Fruit fly (Drosophila melanogaster) whole organism, embryonic: Measurements from ENCODE around the gene Cyt-c-d.

Source experiments
- BEAF-32 ChIP-seq: fragments of 200-800 bp; sonication (Bioruptor generic); optimal IDR thresholded peaks from 3 replicates; lab custom pipeline; 2017; ENCODE audit warnings: missing biosample characterization, missing genetic modification characterization, mild to moderate bottlenecking, moderate library complexity, missing genetic modification reagents
- CG11093 ChIP-seq: fragments of 200-800 bp; sonication (Bioruptor generic); IDR thresholded peaks from 3 replicates; pipeline ENCODE4 v1.3.6; 2022; ENCODE audit warnings: missing biosample characterization, missing genetic modification characterization
- CG11456 ChIP-seq: fragments of 200-800 bp; sonication (Bioruptor generic); IDR thresholded peaks from 3 replicates; pipeline ENCODE4 v1.3.6; 2022; ENCODE audit warnings: missing biosample characterization, missing genetic modification characterization
- CG11504 ChIP-seq: fragments of 200-800 bp; sonication (Bioruptor generic); optimal IDR thresholded peaks from 3 replicates; lab custom pipeline; 2019; ENCODE audit warnings: missing biosample characterization, mild to moderate bottlenecking, missing genetic modification characterization, moderate library complexity
- CG13123 ChIP-seq: fragments of 200-800 bp; sonication (Bioruptor generic); optimal IDR thresholded peaks from 2 replicates; lab custom pipeline; 2016; ENCODE audit warnings: missing biosample characterization, missing genetic modification characterization
- CG13424 ChIP-seq: fragments of 200-800 bp; sonication (Bioruptor generic); optimal IDR thresholded peaks from 2 replicates; lab custom pipeline; 2019; ENCODE audit warnings: missing biosample characterization, mild to moderate bottlenecking, missing genetic modification characterization, moderate library complexity
- CG14441 ChIP-seq: fragments of 200-800 bp; sonication (Bioruptor generic); IDR thresholded peaks from 2 replicates; pipeline ENCODE4 v1.3.6; 2022; ENCODE audit warnings: missing biosample characterization, missing genetic modification characterization
- CG14710 ChIP-seq: fragments of 200-800 bp; sonication (Bioruptor generic); optimal IDR thresholded peaks from 3 replicates; lab custom pipeline; 2019; ENCODE audit warnings: missing biosample characterization, mild to moderate bottlenecking, missing genetic modification characterization, moderate library complexity
- CG16815 ChIP-seq: fragments of 200-800 bp; sonication (Bioruptor generic); optimal IDR thresholded peaks from 3 replicates; lab custom pipeline; 2017; ENCODE audit warnings: missing biosample characterization, mild to moderate bottlenecking, missing genetic modification characterization
- CG17328 ChIP-seq: fragments of 200-800 bp; sonication (Bioruptor generic); IDR thresholded peaks from 2 replicates; pipeline ENCODE4 v1.3.6; 2022; ENCODE audit warnings: missing biosample characterization, missing genetic modification characterization
- CG18011 ChIP-seq: fragments of 200-800 bp; sonication (Bioruptor generic); optimal IDR thresholded peaks from 2 replicates; lab custom pipeline; 2017; ENCODE audit warnings: missing biosample characterization, missing genetic modification characterization, mild to moderate bottlenecking, moderate library complexity, missing genotype
- CG2116 ChIP-seq: fragments of 200-800 bp; sonication (Bioruptor generic); optimal IDR thresholded peaks from 3 replicates; lab custom pipeline; 2018; ENCODE audit warnings: missing biosample characterization, mild to moderate bottlenecking, missing genetic modification characterization
- CG2120 ChIP-seq: fragments of 200-800 bp; sonication (Bioruptor generic); optimal IDR thresholded peaks from 3 replicates; lab custom pipeline; 2016; ENCODE audit warnings: missing biosample characterization, missing genetic modification characterization
- CG31365 ChIP-seq: fragments of 200-800 bp; sonication (Bioruptor generic); optimal IDR thresholded peaks from 2 replicates; lab custom pipeline; 2018; ENCODE audit warnings: missing biosample characterization, mild to moderate bottlenecking, missing genetic modification characterization
- CG3847 ChIP-seq: fragments of 200-800 bp; sonication (Bioruptor generic); IDR thresholded peaks from 2 replicates; pipeline ENCODE4 v1.3.6; 2022; ENCODE audit warnings: missing biosample characterization, missing genetic modification characterization
- CG6654 ChIP-seq: fragments of 200-800 bp; sonication (Bioruptor generic); optimal IDR thresholded peaks from 2 replicates; lab custom pipeline; 2017; ENCODE audit warnings: missing biosample characterization, mild to moderate bottlenecking, missing genetic modification characterization
- CG9437 ChIP-seq: fragments of 200-800 bp; sonication (Bioruptor generic); optimal IDR thresholded peaks from 2 replicates; lab custom pipeline; 2018; ENCODE audit warnings: missing biosample characterization, mild to moderate bottlenecking, missing genetic modification characterization
- CG9817 ChIP-seq: fragments of 200-800 bp; sonication (Bioruptor generic); optimal IDR thresholded peaks from 2 replicates; lab custom pipeline; 2018; ENCODE audit warnings: missing biosample characterization, mild to moderate bottlenecking, missing genetic modification characterization, moderate library complexity
- CHES-1-like ChIP-seq: fragments of 200-800 bp; sonication (Bioruptor generic); optimal IDR thresholded peaks from 2 replicates; lab custom pipeline; 2016; ENCODE audit warnings: missing biosample characterization, missing genetic modification characterization
- Deaf1 ChIP-seq: fragments of 200-800 bp; optimal IDR thresholded peaks from 3 replicates; lab custom pipeline; 2019; ENCODE audit warnings: missing biosample characterization, mild to moderate bottlenecking, missing genetic modification characterization, moderate library complexity
- HLH4C ChIP-seq: fragments of 200-800 bp; sonication (Bioruptor generic); IDR thresholded peaks from 3 replicates; pipeline ENCODE4 v1.3.6; 2022; ENCODE audit warnings: missing biosample characterization, missing genetic modification characterization; ENCODE audit not compliant: partially characterized antibody
- Hr51 ChIP-seq, 2 experiments: fragments of 200-800 bp; sonication (Bioruptor generic); optimal IDR thresholded peaks; 2 replicates in 1 of 2; 3 replicates in 1 of 2; lab custom pipeline; 2016 to 2018; ENCODE audit warnings: missing biosample characterization in 2 of 2, missing genetic modification characterization in 2 of 2, mild to moderate bottlenecking in 1 of 2, moderate library complexity in 1 of 2
- NK7.1 ChIP-seq: fragments of 200-800 bp; sonication (Bioruptor generic); optimal IDR thresholded peaks from 3 replicates; lab custom pipeline; 2016; ENCODE audit warnings: missing biosample characterization, missing genetic modification characterization
- Nf-YA ChIP-seq: fragments of 200-800 bp; sonication (Bioruptor generic); IDR thresholded peaks from 2 replicates; pipeline ENCODE4 v1.3.6; 2022; ENCODE audit warnings: missing biosample characterization, missing genetic modification characterization
- PHDP ChIP-seq: fragments of 200-800 bp; sonication (Bioruptor generic); optimal IDR thresholded peaks from 3 replicates; lab custom pipeline; 2018; ENCODE audit warnings: missing biosample characterization, mild to moderate bottlenecking, missing genetic modification characterization, moderate library complexity
- Pdp1 ChIP-seq, 2 experiments: fragments of 200-800 bp; sonication (Bioruptor generic); optimal IDR thresholded peaks; 3 replicates each; lab custom pipeline; 2016; ENCODE audit warnings: missing biosample characterization in 2 of 2, missing genetic modification characterization in 2 of 2, mild to moderate bottlenecking in 1 of 2, moderate library complexity in 1 of 2
- Ptx1 ChIP-seq: fragments of 200-800 bp; sonication (Bioruptor generic); IDR thresholded peaks from 2 replicates; pipeline ENCODE4 v1.3.6; 2022; ENCODE audit warnings: missing biosample characterization, missing genetic modification characterization
- Scr ChIP-seq: fragments of 200-800 bp; sonication (Bioruptor generic); IDR thresholded peaks from 2 replicates; pipeline ENCODE4 v1.3.6; 2022; ENCODE audit warnings: missing biosample characterization, missing genetic modification characterization; ENCODE audit not compliant: partially characterized antibody
- Sox102F ChIP-seq: fragments of 200-800 bp; sonication (Bioruptor generic); optimal IDR thresholded peaks from 2 replicates; lab custom pipeline; 2018; ENCODE audit warnings: missing biosample characterization, mild to moderate bottlenecking, missing genetic modification characterization, moderate library complexity
- Taf1 ChIP-seq: fragments of 200-800 bp; sonication (Bioruptor generic); IDR thresholded peaks from 2 replicates; pipeline ENCODE4 v1.3.6; 2022; ENCODE audit warnings: missing biosample characterization, missing genetic modification characterization
- Trl ChIP-seq, 3 experiments: fragments of >200 bp in 2 of 3; fragments of 200-800 bp in 1 of 3; sonication (Bioruptor generic) in 1 of 3; optimal IDR thresholded peaks; 2 replicates in 1 of 3; 3 replicates in 2 of 3; lab custom pipeline; 2016 to 2017; ENCODE audit warnings: missing biosample characterization in 1 of 3, missing genetic modification characterization in 1 of 3
- dm ChIP-seq: fragments of 200-800 bp; sonication (Bioruptor generic); optimal IDR thresholded peaks from 3 replicates; lab custom pipeline; 2016; ENCODE audit warnings: missing biosample characterization, missing genetic modification characterization
- eve ChIP-seq, 2 experiments: fragments of >200 bp; optimal IDR thresholded peaks; 2 replicates each; lab custom pipeline; 2017; ENCODE audit warnings: missing biosample characterization in 2 of 2, missing genetic modification characterization in 2 of 2
- fu2 ChIP-seq: fragments of 200-800 bp; sonication (Bioruptor generic); optimal IDR thresholded peaks from 2 replicates; lab custom pipeline; 2016; ENCODE audit warnings: missing biosample characterization, missing genetic modification characterization
- gem ChIP-seq: fragments of 200-800 bp; sonication (Bioruptor generic); optimal IDR thresholded peaks from 2 replicates; lab custom pipeline; 2019; ENCODE audit warnings: missing biosample characterization, mild to moderate bottlenecking, missing genetic modification characterization, moderate library complexity
- gfzf ChIP-seq: fragments of 200-800 bp; sonication (Bioruptor generic); optimal IDR thresholded peaks from 2 replicates; lab custom pipeline; 2016; ENCODE audit warnings: missing biosample characterization, mild to moderate bottlenecking, missing genetic modification characterization, moderate library complexity
- ham ChIP-seq: fragments of 200-800 bp; sonication (Bioruptor generic); IDR thresholded peaks from 2 replicates; pipeline ENCODE4 v1.3.6; 2022; ENCODE audit warnings: missing biosample characterization, missing genetic modification characterization
- hb ChIP-seq: fragments of 200-800 bp; sonication (Bioruptor generic); IDR thresholded peaks from 3 replicates; pipeline ENCODE4 v1.3.6; 2022; ENCODE audit warnings: missing biosample characterization, missing genetic modification characterization; ENCODE audit not compliant: partially characterized antibody
- inv ChIP-seq: fragments of 200-800 bp; sonication (Bioruptor generic); IDR thresholded peaks from 2 replicates; pipeline ENCODE4 v1.3.6; 2022; ENCODE audit warnings: missing biosample characterization, missing genetic modification characterization; ENCODE audit not compliant: partially characterized antibody
- kay ChIP-seq: fragments of 200-800 bp; sonication (Bioruptor generic); optimal IDR thresholded peaks from 2 replicates; lab custom pipeline; 2016; ENCODE audit warnings: missing biosample characterization, missing genetic modification characterization
- pb ChIP-seq: fragments of 200-800 bp; sonication (Bioruptor generic); optimal IDR thresholded peaks from 3 replicates; lab custom pipeline; 2016; ENCODE audit warnings: missing biosample characterization, missing genetic modification characterization
- pros ChIP-seq: fragments of 200-800 bp; sonication (Bioruptor generic); optimal IDR thresholded peaks from 3 replicates; lab custom pipeline; 2019; ENCODE audit warnings: missing biosample characterization, mild to moderate bottlenecking, missing genetic modification characterization, moderate library complexity
- sima ChIP-seq: fragments of 200-800 bp; sonication (Bioruptor generic); optimal IDR thresholded peaks from 2 replicates; lab custom pipeline; 2016; ENCODE audit warnings: missing biosample characterization, missing genetic modification characterization
- slou ChIP-seq: fragments of 200-800 bp; sonication (Bioruptor generic); optimal IDR thresholded peaks from 3 replicates; lab custom pipeline; 2016; ENCODE audit warnings: missing biosample characterization, missing genetic modification characterization
- ssp ChIP-seq: fragments of 200-800 bp; sonication (Bioruptor generic); IDR thresholded peaks from 2 replicates; pipeline ENCODE4 v1.3.6; 2022; ENCODE audit warnings: missing biosample characterization, missing genetic modification characterization
- ttk ChIP-seq: fragments of 200-800 bp; sonication (Bioruptor generic); IDR thresholded peaks from 2 replicates; pipeline ENCODE4 v2.1.2; 2022; ENCODE audit warnings: missing biosample characterization, missing genetic modification characterization
- vnd ChIP-seq: fragments of 200-800 bp; sonication (Bioruptor generic); IDR thresholded peaks from 3 replicates; pipeline ENCODE4 v1.3.6; 2022; ENCODE audit warnings: missing biosample characterization, missing genetic modification characterization; ENCODE audit not compliant: partially characterized antibody

Cyt-c-d gene

DNA sequence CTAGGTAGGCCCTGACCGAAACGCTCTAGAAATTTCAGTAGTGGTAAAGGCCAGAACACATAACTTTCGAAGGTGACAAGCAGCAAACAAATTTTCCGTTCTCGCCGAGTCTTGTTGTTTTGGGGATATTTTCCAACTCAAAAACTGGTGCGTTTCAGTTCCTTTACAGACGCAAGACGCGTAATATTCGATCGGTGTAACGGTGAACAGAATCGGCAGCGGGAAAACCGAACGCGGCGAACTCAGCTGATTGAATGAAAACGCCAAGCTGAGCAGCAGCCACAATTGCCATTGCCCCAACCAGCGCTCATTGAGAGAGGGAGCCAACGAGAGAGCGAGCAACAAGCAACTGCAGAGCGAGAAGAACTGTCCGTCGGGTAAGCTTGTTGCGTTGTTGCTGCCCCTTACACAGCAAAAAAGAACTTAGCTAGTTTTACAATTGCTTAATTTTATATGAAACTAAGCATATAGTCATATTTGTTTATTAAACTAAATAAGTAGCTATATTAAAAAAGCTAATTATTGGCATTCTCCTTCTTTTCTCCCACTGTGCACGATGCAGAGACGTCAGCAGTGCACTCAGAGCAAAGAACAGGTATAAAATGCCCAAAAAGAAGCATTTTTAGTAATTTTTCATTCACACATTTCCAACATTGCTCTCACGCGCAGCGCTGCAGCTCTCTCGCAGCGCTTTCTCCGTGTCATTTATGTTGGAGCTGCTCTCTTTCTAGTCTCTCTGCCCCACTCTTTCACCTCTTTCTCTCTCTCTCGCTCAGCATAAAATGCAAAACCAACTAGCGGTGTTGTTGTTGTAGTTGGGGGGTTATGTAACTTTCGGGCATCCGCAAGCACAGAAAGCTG is at the start of gene Cyt-c-d, which contains the start of gene CG31808 (continued):
- TF ChIP-seq CG14441 (GFP tag; lab: Robert Waterston, UW) (peak; percentile 97), CG9817 (tag; lab: Kevin White, UChicago) (peak; percentile 92), pros (GFP tag; lab: Kevin White, UChicago) (peak; percentile 59), gfzf (GFP tag; lab: Kevin White, UChicago) (peak; percentile 17), ham (peak; percentile 84; the same call in 1 of the 2 replicates), fu2 (GFP tag; lab: Kevin White, UChicago) (peak; percentile 83), hb (GFP tag; lab: Robert Waterston, UW) (0 out of 3 replicates have a peak, but pooled peaks have one; percentile 42), CG11456 (GFP tag; lab: Robert Waterston, UW) (peak; percentile 92), Nf-YA (peak; percentile 97), Deaf1 (tag; lab: Kevin White, UChicago) (peak; percentile 83), Ptx1 (GFP tag; lab: Robert Waterston, UW) (peak; percentile 98), CG6654 (peak; percentile 88), Pdp1 (GFP tag; optimal IDR thresholded peaks at IDR 0.05; lab: Kevin White, UChicago) (peak; percentile 95 to 98), CG13424 (tag; lab: Kevin White, UChicago) (peak; percentile 98), dm (peak; percentile 86), CG9437 (GFP tag; lab: Kevin White, UChicago) (peak; percentile 85), Trl (optimal IDR thresholded peaks at IDR 0.05; lab: Kevin White, UChicago) (peak; percentile 93 to 94), Trl (GFP tag; optimal IDR thresholded peaks at IDR 0.05; lab: Kevin White, UChicago) (peak; percentile 85), CG13123 (GFP tag; lab: Kevin White, UChicago) (peak; percentile 93), slou (GFP tag; lab: Kevin White, UChicago) (peak; percentile 91), sima (GFP tag; lab: Kevin White, UChicago) (peak; percentile 68), Hr51 (GFP tag; optimal IDR thresholded peaks at IDR 0.05; lab: Kevin White, UChicago) (peak; percentile 85 to 98), ssp (GFP tag; lab: Robert Waterston, UW) (peak; percentile 91), CG16815 (GFP tag; lab: Kevin White, UChicago) (peak; percentile 93), CG3847 (peak; percentile 93), vnd (GFP tag; lab: Robert Waterston, UW) (no peak), eve (GFP tag; optimal IDR thresholded peaks at IDR 0.05; lab: Kevin White, UChicago) (peak in 1 of 2 experiments; percentile 99), gem (tag; lab: Kevin White, UChicago) (peak; percentile 99), CG18011 (GFP tag; lab: Kevin White, UChicago) (peak; percentile 87), kay (GFP tag; lab: Kevin White, UChicago) (peak; percentile 89), CG11504 (tag; lab: Kevin White, UChicago) (peak; percentile 97), CHES-1-like (GFP tag; lab: Kevin White, UChicago) (peak; percentile 80), pb (GFP tag; lab: Kevin White, UChicago) (peak; percentile 71), BEAF-32 (peak; percentile 8), HLH4C (GFP tag; lab: Robert Waterston, UW) (no peak), ttk (peak; percentile 99), NK7.1 (peak; percentile 83), CG11093 (GFP tag; lab: Robert Waterston, UW) (peak; percentile 97), CG2116 (GFP tag; lab: Kevin White, UChicago) (peak; percentile 85), PHDP (peak; percentile 98), Sox102F (GFP tag; lab: Kevin White, UChicago) (peak; percentile 99), CG2120 (GFP tag; lab: Kevin White, UChicago) (peak; percentile 97), CG31365 (tag; lab: Kevin White, UChicago) (peak; percentile 72), CG14710 (peak; percentile 95), Scr (no peak), Taf1 (peak; percentile 80), inv (no peak), CG17328 (GFP tag; lab: Robert Waterston, UW) (peak; percentile 99)
